Fruit fly (Drosophila melanogaster) whole organism: ENCODE data around the gene CG8289.
A peak's percentile ranks its signal among the peaks of the same experiment; 100 is the strongest.

Experiments used
- CG8478 ChIP-seq: fragments of >200 bp; optimal IDR thresholded peaks from 2 replicates; lab custom pipeline; 2018; ENCODE audit warnings: inconsistent platforms
- Dll ChIP-seq: fragments of >200 bp; optimal IDR thresholded peaks from 2 replicates; lab custom pipeline; 2017
- EcR ChIP-seq, 2 experiments: fragments of >200 bp; optimal IDR thresholded peaks; 2 replicates each; lab custom pipeline; 2017; ENCODE audit warnings: missing biosample characterization in 2 of 2, missing genetic modification characterization in 2 of 2, missing genetic modification reagents in 2 of 2
- pan ChIP-seq: fragments of >200 bp; optimal IDR thresholded peaks from 2 replicates; lab custom pipeline; 2017
- psq ChIP-seq: fragments of >200 bp; optimal IDR thresholded peaks from 2 replicates; lab custom pipeline; 2017
- usp ChIP-seq: fragments of >200 bp; optimal IDR thresholded peaks from 2 replicates; lab custom pipeline; 2017; ENCODE audit warnings: missing biosample characterization, missing genetic modification characterization, mixed read lengths

CG8289 gene

dm6 chrX:17622187-17622586 is 13.7 kb downstream of the CG8289 start:
- TF ChIP-seq pan (lab: Kevin White, UChicago) (no peak), psq (lab: Kevin White, UChicago) (no peak), usp (GFP tag; lab: Kevin White, UChicago) (no peak), Dll (lab: Kevin White, UChicago) (no peak)

- TF ChIP-seq pan (lab: Kevin White, UChicago) = no peak
- TF ChIP-seq Dll (lab: Kevin White, UChicago) = no peak
- no peak for TF ChIP-seq psq (lab: Kevin White, UChicago)
- no peak for TF ChIP-seq CG8478 (lab: Kevin White, UChicago)
- no peak for TF ChIP-seq EcR (GFP tag; optimal IDR thresholded peaks at IDR 0.05; lab: Kevin White, UChicago)
- TF ChIP-seq usp (GFP tag; lab: Kevin White, UChicago) = no peak
Observed at dm6 chrX:17611455-17611854, 24.4 kb downstream of the CG8289 start.

dm6 chrX:17602466-17602865 is 33.4 kb downstream of the CG8289 start:
- no peak for TF ChIP-seq pan (lab: Kevin White, UChicago)
- no peak for TF ChIP-seq CG8478 (lab: Kevin White, UChicago)
- no peak for TF ChIP-seq EcR (GFP tag; optimal IDR thresholded peaks at IDR 0.05; lab: Kevin White, UChicago)
- TF ChIP-seq usp (GFP tag; lab: Kevin White, UChicago) = no peak
- TF ChIP-seq Dll (lab: Kevin White, UChicago) = no peak
- no peak for TF ChIP-seq psq (lab: Kevin White, UChicago)

- TF ChIP-seq Dll (lab: Kevin White, UChicago) = no peak
Observed at dm6 chrX:17599330-17599729, 36.5 kb downstream of the CG8289 start, which contains the start of gene X11L. Gene X11L (plus strand): TSS chrX:17599608.

dm6 chrX:17597622-17598021 is 38.2 kb downstream of the CG8289 start:
- TF ChIP-seq usp (GFP tag; lab: Kevin White, UChicago) (no peak), EcR (GFP tag; optimal IDR thresholded peaks at IDR 0.05; lab: Kevin White, UChicago) (no peak), psq (lab: Kevin White, UChicago) (no peak), pan (lab: Kevin White, UChicago) (no peak)

- TF ChIP-seq pan (lab: Kevin White, UChicago) = peak; percentile 83
- no peak for TF ChIP-seq usp (GFP tag; lab: Kevin White, UChicago)
Observed at dm6 chrX:17595822-17596221, 40.0 kb downstream of the CG8289 start.

- no peak for TF ChIP-seq pan (lab: Kevin White, UChicago)
- TF ChIP-seq Dll (lab: Kevin White, UChicago) = no peak
- no peak for TF ChIP-seq CG8478 (lab: Kevin White, UChicago)
- TF ChIP-seq EcR (GFP tag; optimal IDR thresholded peaks at IDR 0.05; lab: Kevin White, UChicago) = no peak
- no peak for TF ChIP-seq psq (lab: Kevin White, UChicago)
- TF ChIP-seq usp (GFP tag; lab: Kevin White, UChicago) = no peak
Observed at dm6 chrX:17594745-17595144, 41.1 kb downstream of the CG8289 start.

dm6 chrX:17588565-17588964 is 47.3 kb downstream of the CG8289 start, which contains the start of gene CG12992:
Gene CG12992 (plus strand): TSS chrX:17588865.
- TF ChIP-seq EcR (GFP tag; optimal IDR thresholded peaks at IDR 0.05; lab: Kevin White, UChicago) (no peak), psq (lab: Kevin White, UChicago) (no peak), CG8478 (lab: Kevin White, UChicago) (no peak), Dll (lab: Kevin White, UChicago) (no peak), pan (lab: Kevin White, UChicago) (no peak), usp (GFP tag; lab: Kevin White, UChicago) (no peak)

dm6 chrX:17588134-17588533 is 47.7 kb downstream of the CG8289 start:
- no peak for TF ChIP-seq pan (lab: Kevin White, UChicago)
- TF ChIP-seq CG8478 (lab: Kevin White, UChicago) = no peak
- no peak for TF ChIP-seq usp (GFP tag; lab: Kevin White, UChicago)
- TF ChIP-seq EcR (GFP tag; optimal IDR thresholded peaks at IDR 0.05; lab: Kevin White, UChicago) = no peak
- no peak for TF ChIP-seq psq (lab: Kevin White, UChicago)
- no peak for TF ChIP-seq Dll (lab: Kevin White, UChicago)

dm6 chrX:17585892-17586291 is 50.0 kb downstream of the CG8289 start:
- no peak for TF ChIP-seq psq (lab: Kevin White, UChicago)
- no peak for TF ChIP-seq usp (GFP tag; lab: Kevin White, UChicago)
- TF ChIP-seq EcR (GFP tag; optimal IDR thresholded peaks at IDR 0.05; lab: Kevin White, UChicago) = no peak
- no peak for TF ChIP-seq CG8478 (lab: Kevin White, UChicago)
- no peak for TF ChIP-seq Dll (lab: Kevin White, UChicago)
- no peak for TF ChIP-seq pan (lab: Kevin White, UChicago)

dm6 chrX:17583706-17584105 is 52.1 kb downstream of the CG8289 start:
- TF ChIP-seq EcR (GFP tag; optimal IDR thresholded peaks at IDR 0.05; lab: Kevin White, UChicago) = no peak
- no peak for TF ChIP-seq usp (GFP tag; lab: Kevin White, UChicago)
- TF ChIP-seq Dll (lab: Kevin White, UChicago) = no peak
- no peak for TF ChIP-seq pan (lab: Kevin White, UChicago)
- no peak for TF ChIP-seq psq (lab: Kevin White, UChicago)
- TF ChIP-seq CG8478 (lab: Kevin White, UChicago) = no peak
